Worm (Caenorhabditis elegans): Measurements from ENCODE around the gene T14G10.8.

- TF ChIP-seq che-1 (tag; optimal IDR thresholded peaks at IDR 0.05) = no peak
- TF ChIP-seq pqm-1 (tag; optimal IDR thresholded peaks at IDR 0.05) = no peak
- no peak for TF ChIP-seq pha-4 (tag; optimal IDR thresholded peaks at IDR 0.05)
Measured at ce11 chrIV:10177779-10178178, 31.0 kb upstream of the T14G10.8 start, which contains the start of gene mspn-1.
